Fruit fly (Drosophila melanogaster) whole organism, embryonic: ENCODE measurements around the gene CG34408.
A peak's percentile ranks its signal among the peaks of the same experiment; 100 is the strongest.

ENCODE experiments used
- Bdp1 ChIP-seq: fragments of 200-800 bp; sonication (Bioruptor generic); optimal IDR thresholded peaks from 3 replicates; lab custom pipeline; 2016; ENCODE audit warnings: missing biosample characterization, missing genetic modification characterization
- CG10565 ChIP-seq: fragments of 200-800 bp; sonication (Bioruptor generic); optimal IDR thresholded peaks from 3 replicates; lab custom pipeline; 2016; ENCODE audit warnings: missing biosample characterization, mild to moderate bottlenecking, missing genetic modification characterization
- CG11093 ChIP-seq: fragments of 200-800 bp; sonication (Bioruptor generic); IDR thresholded peaks from 3 replicates; pipeline ENCODE4 v1.3.6; 2022; ENCODE audit warnings: missing biosample characterization, missing genetic modification characterization
- CG12236 ChIP-seq: fragments of 200-800 bp; sonication (Bioruptor generic); optimal IDR thresholded peaks from 2 replicates; lab custom pipeline; 2016; ENCODE audit warnings: missing biosample characterization, missing genetic modification characterization
- CG13287 ChIP-seq: fragments of 200-800 bp; sonication (Bioruptor generic); IDR thresholded peaks from 2 replicates; pipeline ENCODE4 v1.3.6; 2022; ENCODE audit warnings: missing biosample characterization, missing genetic modification characterization; ENCODE audit not compliant: partially characterized antibody
- CG13296 ChIP-seq: fragments of 200-800 bp; sonication (Bioruptor generic); optimal IDR thresholded peaks from 3 replicates; lab custom pipeline; 2018; ENCODE audit warnings: missing biosample characterization, mild to moderate bottlenecking, missing genetic modification characterization
- CG13894 ChIP-seq: fragments of 200-800 bp; sonication (Bioruptor generic); optimal IDR thresholded peaks from 3 replicates; lab custom pipeline; 2018; ENCODE audit warnings: missing biosample characterization, mild to moderate bottlenecking, missing genetic modification characterization, moderate library complexity
- CG14050 ChIP-seq: fragments of 200-800 bp; sonication (Bioruptor generic); IDR thresholded peaks from 3 replicates; pipeline ENCODE4 v1.3.6; 2022; ENCODE audit warnings: missing biosample characterization, missing genetic modification characterization
- CG14667 ChIP-seq: fragments of 200-800 bp; sonication (Bioruptor generic); IDR thresholded peaks from 2 replicates; pipeline ENCODE4 v1.3.6; 2022; ENCODE audit warnings: missing biosample characterization, missing genetic modification characterization
- CG17829 ChIP-seq: fragments of 200-800 bp; optimal IDR thresholded peaks from 2 replicates; lab custom pipeline; 2019; ENCODE audit warnings: missing biosample characterization, mild to moderate bottlenecking, missing genetic modification characterization, moderate library complexity
- CG2678 ChIP-seq: fragments of 200-800 bp; sonication (Bioruptor generic); optimal IDR thresholded peaks from 3 replicates; lab custom pipeline; 2019; ENCODE audit warnings: missing biosample characterization, mild to moderate bottlenecking, missing genetic modification characterization, moderate library complexity
- CG30403 ChIP-seq: fragments of 200-800 bp; sonication (Bioruptor generic); optimal IDR thresholded peaks from 3 replicates; lab custom pipeline; 2016; ENCODE audit warnings: missing biosample characterization, missing genetic modification characterization
- CG32532 ChIP-seq: fragments of 200-800 bp; sonication (Bioruptor generic); IDR thresholded peaks from 2 replicates; pipeline ENCODE4 v1.3.6; 2022; ENCODE audit warnings: missing biosample characterization, missing genetic modification characterization
- CG3281 ChIP-seq: fragments of 200-800 bp; sonication (Bioruptor generic); optimal IDR thresholded peaks from 3 replicates; lab custom pipeline; 2017; ENCODE audit warnings: missing biosample characterization, mild to moderate bottlenecking, missing genetic modification characterization
- CG33213 ChIP-seq: fragments of 200-800 bp; sonication (Bioruptor generic); optimal IDR thresholded peaks from 3 replicates; lab custom pipeline; 2016; ENCODE audit warnings: missing biosample characterization, missing genetic modification characterization
- CG4282 ChIP-seq: fragments of 200-800 bp; sonication (Bioruptor generic); optimal IDR thresholded peaks from 2 replicates; lab custom pipeline; 2016; ENCODE audit warnings: missing biosample characterization, missing genetic modification characterization
- CG4730 ChIP-seq: fragments of 200-800 bp; sonication (Bioruptor generic); IDR thresholded peaks from 2 replicates; pipeline ENCODE4 v1.3.6; 2022; ENCODE audit warnings: missing biosample characterization, missing genetic modification characterization
- CG6689 ChIP-seq: fragments of 200-800 bp; sonication (Bioruptor generic); IDR thresholded peaks from 2 replicates; pipeline ENCODE4 v1.3.6; 2022; ENCODE audit warnings: missing biosample characterization, missing genetic modification characterization
- CG6813 ChIP-seq: fragments of 200-800 bp; sonication (Bioruptor generic); optimal IDR thresholded peaks from 2 replicates; lab custom pipeline; 2017; ENCODE audit warnings: missing biosample characterization, missing genetic modification characterization, mild to moderate bottlenecking, moderate library complexity, missing genetic modification reagents
- CG7271 ChIP-seq: fragments of 200-800 bp; sonication (Bioruptor generic); optimal IDR thresholded peaks from 2 replicates; lab custom pipeline; 2018; ENCODE audit warnings: missing biosample characterization, mild to moderate bottlenecking, missing genetic modification characterization, moderate library complexity
- CG7372 ChIP-seq: fragments of 200-800 bp; sonication (Bioruptor generic); IDR thresholded peaks from 2 replicates; pipeline ENCODE4 v1.3.6; 2022; ENCODE audit warnings: missing biosample characterization, missing genetic modification characterization
- CG8281 ChIP-seq: fragments of 200-800 bp; sonication (Bioruptor generic); optimal IDR thresholded peaks from 2 replicates; lab custom pipeline; 2018; ENCODE audit warnings: missing biosample characterization, mild to moderate bottlenecking, missing genetic modification characterization, moderate library complexity
- Dip3 ChIP-seq: fragments of 200-800 bp; sonication (Bioruptor generic); optimal IDR thresholded peaks from 3 replicates; lab custom pipeline; 2016; ENCODE audit warnings: missing biosample characterization, missing genetic modification characterization
- E2f2 ChIP-seq: fragments of 200-800 bp; sonication (Bioruptor generic); IDR thresholded peaks from 2 replicates; pipeline ENCODE4 v1.3.6; 2022; ENCODE audit warnings: missing biosample characterization, missing genetic modification characterization
- Fer3 ChIP-seq: fragments of 200-800 bp; sonication (Bioruptor generic); optimal IDR thresholded peaks from 2 replicates; lab custom pipeline; 2018; ENCODE audit warnings: missing biosample characterization, mild to moderate bottlenecking, missing genetic modification characterization, moderate library complexity
- Hey ChIP-seq: fragments of 200-800 bp; sonication (Bioruptor generic); optimal IDR thresholded peaks from 3 replicates; lab custom pipeline; 2018; ENCODE audit warnings: missing biosample characterization, mild to moderate bottlenecking, missing genetic modification characterization
- Lim3 ChIP-seq: fragments of 200-800 bp; sonication (Bioruptor generic); IDR thresholded peaks from 2 replicates; pipeline ENCODE4 v1.3.6; 2022; ENCODE audit warnings: missing biosample characterization, missing genetic modification characterization
- Oaz ChIP-seq: fragments of 200-800 bp; sonication (Bioruptor generic); IDR thresholded peaks from 2 replicates; pipeline ENCODE4 v1.3.6; 2022; ENCODE audit warnings: missing biosample characterization, missing genetic modification characterization
- Stat92E ChIP-seq, 3 experiments: fragments of >200 bp in 2 of 3; fragments of 200-800 bp in 1 of 3; sonication (Bioruptor generic) in 1 of 3; optimal IDR thresholded peaks; 2 replicates each; lab custom pipeline; 2017 to 2019; ENCODE audit warnings: missing biosample characterization in 3 of 3, missing genetic modification characterization in 3 of 3, mild to moderate bottlenecking in 1 of 3, moderate library complexity in 1 of 3
- Taf1 ChIP-seq: fragments of 200-800 bp; sonication (Bioruptor generic); IDR thresholded peaks from 2 replicates; pipeline ENCODE4 v1.3.6; 2022; ENCODE audit warnings: missing biosample characterization, missing genetic modification characterization
- Xrp1 ChIP-seq: fragments of 200-800 bp; sonication (Bioruptor generic); IDR thresholded peaks from 2 replicates; pipeline ENCODE4 v1.3.6; 2022; ENCODE audit warnings: missing biosample characterization, missing genetic modification characterization
- abd-A ChIP-seq: fragments of 200-800 bp; sonication (Bioruptor generic); optimal IDR thresholded peaks from 3 replicates; lab custom pipeline; 2019; ENCODE audit warnings: missing biosample characterization, mild to moderate bottlenecking, missing genetic modification characterization, moderate library complexity
- amos ChIP-seq: fragments of 200-800 bp; sonication (Bioruptor generic); IDR thresholded peaks from 2 replicates; pipeline ENCODE4 v1.3.6; 2022; ENCODE audit warnings: missing biosample characterization, missing genetic modification characterization; ENCODE audit not compliant: partially characterized antibody
- ap ChIP-seq: fragments of 200-800 bp; sonication (Bioruptor generic); IDR thresholded peaks from 2 replicates; pipeline ENCODE4 v1.3.6; 2022; ENCODE audit warnings: missing biosample characterization, missing genetic modification characterization
- croc ChIP-seq: fragments of 200-800 bp; sonication (Bioruptor generic); conservative IDR thresholded peaks from 3 replicates; pipeline ENCODE4 v1.3.6; 2022; ENCODE audit warnings: missing biosample characterization, missing genetic modification characterization
- dysf ChIP-seq: fragments of 200-800 bp; sonication (Bioruptor generic); IDR thresholded peaks from 3 replicates; pipeline ENCODE4 v1.3.6; 2022; ENCODE audit warnings: missing biosample characterization, missing genetic modification characterization
- ems ChIP-seq: fragments of 200-800 bp; sonication (Bioruptor generic); optimal IDR thresholded peaks from 3 replicates; lab custom pipeline; 2016; ENCODE audit warnings: missing biosample characterization, missing genetic modification characterization
- hbn ChIP-seq: fragments of 200-800 bp; sonication (Bioruptor generic); IDR thresholded peaks from 2 replicates; pipeline ENCODE4 v1.3.6; 2022; ENCODE audit warnings: missing biosample characterization, missing genetic modification characterization; ENCODE audit not compliant: partially characterized antibody
- ind ChIP-seq: fragments of 200-800 bp; sonication (Bioruptor generic); optimal IDR thresholded peaks from 3 replicates; lab custom pipeline; 2016; ENCODE audit warnings: missing biosample characterization, missing genetic modification characterization
- kay ChIP-seq: fragments of 200-800 bp; sonication (Bioruptor generic); optimal IDR thresholded peaks from 2 replicates; lab custom pipeline; 2016; ENCODE audit warnings: missing biosample characterization, missing genetic modification characterization
- oc ChIP-seq: fragments of 200-800 bp; sonication (Bioruptor generic); optimal IDR thresholded peaks from 2 replicates; lab custom pipeline; 2018; ENCODE audit warnings: missing biosample characterization, mild to moderate bottlenecking, missing genetic modification characterization, moderate library complexity
- pfk ChIP-seq: fragments of 200-800 bp; sonication (Bioruptor generic); optimal IDR thresholded peaks from 2 replicates; lab custom pipeline; 2018; ENCODE audit warnings: missing biosample characterization, mild to moderate bottlenecking, missing genetic modification characterization, moderate library complexity
- pho ChIP-seq: fragments of 200-800 bp; sonication (Bioruptor generic); optimal IDR thresholded peaks from 2 replicates; lab custom pipeline; 2016; ENCODE audit warnings: missing biosample characterization, missing genetic modification characterization
- prd ChIP-seq, 3 experiments: fragments of >200 bp in 2 of 3; fragments of 200-800 bp in 1 of 3; sonication (Bioruptor generic) in 1 of 3; optimal IDR thresholded peaks in 2 of 3; IDR thresholded peaks in 1 of 3; 2 replicates in 2 of 3; 3 replicates in 1 of 3; pipeline versions ENCODE4 v1.3.6 to Lab custom; 2017 to 2022; ENCODE audit warnings: missing biosample characterization in 1 of 3, missing genetic modification characterization in 1 of 3
- pros ChIP-seq: fragments of 200-800 bp; sonication (Bioruptor generic); optimal IDR thresholded peaks from 3 replicates; lab custom pipeline; 2019; ENCODE audit warnings: missing biosample characterization, mild to moderate bottlenecking, missing genetic modification characterization, moderate library complexity
- rib ChIP-seq: fragments of 200-800 bp; sonication (Bioruptor generic); IDR thresholded peaks from 2 replicates; pipeline ENCODE4 v1.3.6; 2022; ENCODE audit warnings: missing biosample characterization, missing genetic modification characterization
- slou ChIP-seq: fragments of 200-800 bp; sonication (Bioruptor generic); optimal IDR thresholded peaks from 3 replicates; lab custom pipeline; 2016; ENCODE audit warnings: missing biosample characterization, missing genetic modification characterization
- tap ChIP-seq: fragments of 200-800 bp; optimal IDR thresholded peaks from 3 replicates; lab custom pipeline; 2019; ENCODE audit warnings: missing biosample characterization, mild to moderate bottlenecking, missing genetic modification characterization, moderate library complexity
- tgo ChIP-seq: fragments of 200-800 bp; sonication (Bioruptor generic); IDR thresholded peaks from 3 replicates; pipeline ENCODE4 v1.3.6; 2022; ENCODE audit warnings: missing biosample characterization, missing genetic modification characterization
- tup ChIP-seq: fragments of 200-800 bp; sonication (Bioruptor generic); optimal IDR thresholded peaks from 2 replicates; lab custom pipeline; 2016; ENCODE audit warnings: missing biosample characterization, mild to moderate bottlenecking, missing genetic modification characterization, moderate library complexity

Gene CG34408

dm6 chrX:10232497-10232896 lies 12.6 kb downstream of the CG34408 start (continued):
- TF ChIP-seq ind (GFP tag; lab: Kevin White, UChicago) (peak; percentile 64), abd-A (tag; lab: Kevin White, UChicago) (peak; percentile 39), Taf1 (no peak), Stat92E (GFP tag; optimal IDR thresholded peaks at IDR 0.05; lab: Kevin White, UChicago) (no peak), oc (tag; lab: Kevin White, UChicago) (peak; percentile 70), E2f2 (GFP tag; lab: Robert Waterston, UW) (peak; percentile 33; the same call in 1 of the 2 replicates), Hey (no peak), Bdp1 (GFP tag; lab: Kevin White, UChicago) (peak; percentile 36), Dip3 (peak; percentile 36), CG12236 (GFP tag; lab: Kevin White, UChicago) (peak; percentile 35), CG14667 (GFP tag; lab: Robert Waterston, UW) (0 out of 2 replicates have a peak, but pooled peaks have one; percentile 14), CG7372 (GFP tag; lab: Robert Waterston, UW) (peak; percentile 30; the same call in 1 of the 2 replicates), CG14050 (GFP tag; lab: Robert Waterston, UW) (peak; percentile 71), CG10565 (no peak), CG13287 (no peak), kay (peak; percentile 43), tup (GFP tag; lab: Kevin White, UChicago) (no peak), ems (peak; percentile 48), hbn (GFP tag; lab: Robert Waterston, UW) (no peak), CG6813 (GFP tag; lab: Kevin White, UChicago) (peak; percentile 35), CG30403 (GFP tag; lab: Kevin White, UChicago) (peak; percentile 83), CG7271 (tag; lab: Kevin White, UChicago) (no peak), CG17829 (tag; lab: Kevin White, UChicago) (peak; percentile 76), Lim3 (GFP tag; lab: Robert Waterston, UW) (0 out of 2 replicates have a peak, but pooled peaks have one; percentile 17), CG32532 (peak; percentile 62; the same call in 1 of the 2 replicates), CG33213 (no peak), rib (GFP tag; lab: Robert Waterston, UW) (no peak)

DNA sequence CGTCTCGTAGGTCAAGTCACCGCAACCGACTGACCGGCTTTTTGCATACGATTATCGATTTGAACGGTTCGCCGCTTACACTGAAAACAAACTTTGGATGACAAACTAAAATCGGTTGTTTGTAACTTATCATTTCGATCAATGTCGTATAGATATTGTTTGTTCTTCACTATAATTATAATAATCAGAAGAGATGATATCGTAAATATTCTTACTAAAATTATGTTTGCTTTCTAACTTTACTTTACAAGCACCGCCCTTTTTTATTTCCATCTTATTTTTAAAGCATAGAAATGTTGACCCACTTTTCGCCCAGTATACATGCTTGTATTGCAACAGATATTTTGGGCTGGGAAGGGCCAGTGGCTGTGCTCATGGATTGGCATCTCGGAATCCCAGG lies 13.2 kb downstream of the CG34408 start, which contains the start of gene CG2961:
TSS of gene CG2961 (minus strand) at position 16 of the 400 bp plus-strand sequence.
- TF ChIP-seq CG8281 (tag; lab: Kevin White, UChicago): peak; percentile 5
- no peak for TF ChIP-seq Taf1
- TF ChIP-seq CG6689 (GFP tag; lab: Robert Waterston, UW): peak; percentile 41
- TF ChIP-seq prd (optimal IDR thresholded peaks at IDR 0.05; lab: Kevin White, UChicago): no peak
- TF ChIP-seq prd (GFP tag; IDR thresholded peaks at IDR 0.05; lab: Robert Waterston, UW): peak; percentile 29; the same call in 1 of the 3 replicates
- no peak for TF ChIP-seq amos
- TF ChIP-seq dysf (GFP tag; lab: Robert Waterston, UW): peak; percentile 47
- TF ChIP-seq Oaz (GFP tag; lab: Robert Waterston, UW): peak; percentile 38; the same call in 1 of the 2 replicates
- TF ChIP-seq CG4282 (GFP tag; lab: Kevin White, UChicago): no peak
- TF ChIP-seq CG4730 (GFP tag; lab: Robert Waterston, UW): 0 out of 2 replicates have a peak, but pooled peaks have one; percentile 34
- peak; percentile 13 for TF ChIP-seq pros (GFP tag; lab: Kevin White, UChicago)
- no peak for TF ChIP-seq CG3281 (GFP tag; lab: Kevin White, UChicago)
- TF ChIP-seq pho (GFP tag; lab: Kevin White, UChicago): no peak
- TF ChIP-seq slou: no peak
- peak; percentile 21 for TF ChIP-seq CG13296
- TF ChIP-seq tgo (GFP tag; lab: Robert Waterston, UW): peak; percentile 23; the same call in 1 of the 3 replicates
- peak; percentile 18; the same call in 1 of the 3 replicates for TF ChIP-seq croc (GFP tag; lab: Robert Waterston, UW)
- peak; percentile 44 for TF ChIP-seq CG2678
- TF ChIP-seq CG11093 (GFP tag; lab: Robert Waterston, UW): no peak; the same call in 2 of the 3 replicates
- no peak for TF ChIP-seq CG13894 (tag; lab: Kevin White, UChicago)
- TF ChIP-seq tap (tag; lab: Kevin White, UChicago): peak; percentile 50
- TF ChIP-seq pfk (GFP tag; lab: Kevin White, UChicago): no peak
- no peak for TF ChIP-seq Fer3 (tag; lab: Kevin White, UChicago)
- TF ChIP-seq ap: peak; percentile 38; the same call in 1 of the 2 replicates
- peak; percentile 34; the same call in 1 of the 2 replicates for TF ChIP-seq Xrp1 (GFP tag; lab: Robert Waterston, UW)
